Fruit fly (Drosophila melanogaster): ENCODE measurements around the gene CG7824.
A peak's percentile ranks its signal among the peaks of the same experiment; 100 is the strongest.

CG7824 gene

DNA sequence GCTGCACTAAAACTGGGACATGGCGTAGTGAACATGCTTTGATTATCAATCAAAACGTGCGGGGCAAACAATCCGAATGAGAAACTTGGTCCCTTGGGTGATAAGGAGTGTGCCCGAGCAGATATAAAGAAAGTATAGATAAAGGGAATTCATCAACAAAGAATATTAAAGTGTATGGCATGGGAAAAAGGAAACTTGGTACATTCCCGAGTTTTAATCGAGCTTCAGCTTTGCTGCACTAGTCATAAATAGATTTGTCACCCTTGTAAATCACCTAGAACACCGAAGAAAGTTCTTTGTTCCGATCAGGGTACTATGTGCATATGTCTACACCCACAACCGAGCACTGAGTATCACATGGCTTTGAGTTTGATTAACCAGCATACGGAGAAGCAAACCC lies 8.7 kb upstream of the CG7824 start:
- no peak for TF ChIP-seq CG17801 (GFP tag; optimal IDR thresholded peaks at IDR 0.05; ENCODE audit: partially characterized antibody)

DNA sequence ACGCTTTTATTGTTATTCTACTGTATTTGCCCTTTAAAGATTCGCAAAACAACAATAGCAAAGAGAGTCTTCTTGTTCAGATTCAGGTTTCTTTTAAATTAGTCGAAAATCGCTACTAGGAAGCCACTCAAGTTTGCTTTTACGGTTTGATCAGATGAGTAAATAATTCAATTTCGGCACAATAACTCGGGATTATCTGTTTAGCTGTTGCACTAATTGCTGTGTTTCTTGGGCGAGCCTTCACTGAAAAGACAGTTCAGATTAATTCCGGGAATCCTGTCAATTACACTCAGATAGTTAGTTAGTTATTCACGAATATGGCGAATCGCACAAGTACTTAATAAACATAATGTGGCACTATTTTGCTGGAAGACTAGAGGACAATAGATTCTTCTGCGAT lies 8.0 kb upstream of the CG7824 start:
- TF ChIP-seq CG17801 (GFP tag; optimal IDR thresholded peaks at IDR 0.05; ENCODE audit: partially characterized antibody) = no peak

dm6 chr3R:29862795-29863194 lies 4.1 kb upstream of the CG7824 start:
- TF ChIP-seq CG17801 (GFP tag; optimal IDR thresholded peaks at IDR 0.05; ENCODE audit: partially characterized antibody) = no peak

- TF ChIP-seq CG17801 (GFP tag; optimal IDR thresholded peaks at IDR 0.05; ENCODE audit: partially characterized antibody) = peak; percentile 74
Measured at dm6 chr3R:29861432-29862249, 2.9 kb upstream of the CG7824 start, which contains the start of the genes CG15514 and RpS8. Gene CG15514, minus strand, starts transcription at chr3R:29861494. Gene RpS8, plus strand, starts transcription at chr3R:29861582.

- peak; percentile 27 for TF ChIP-seq CG17801 (GFP tag; optimal IDR thresholded peaks at IDR 0.05; ENCODE audit: partially characterized antibody)
Measured at dm6 chr3R:29859763-29860162, 1.0 kb upstream of the CG7824 start.

dm6 chr3R:29857228-29857627 lies 1.5 kb downstream of the CG7824 start, which contains the start of gene dgt1:
Gene dgt1, minus strand, starts transcription at chr3R:29857491.
- no peak for TF ChIP-seq CG17801 (GFP tag; optimal IDR thresholded peaks at IDR 0.05; ENCODE audit: partially characterized antibody)

DNA sequence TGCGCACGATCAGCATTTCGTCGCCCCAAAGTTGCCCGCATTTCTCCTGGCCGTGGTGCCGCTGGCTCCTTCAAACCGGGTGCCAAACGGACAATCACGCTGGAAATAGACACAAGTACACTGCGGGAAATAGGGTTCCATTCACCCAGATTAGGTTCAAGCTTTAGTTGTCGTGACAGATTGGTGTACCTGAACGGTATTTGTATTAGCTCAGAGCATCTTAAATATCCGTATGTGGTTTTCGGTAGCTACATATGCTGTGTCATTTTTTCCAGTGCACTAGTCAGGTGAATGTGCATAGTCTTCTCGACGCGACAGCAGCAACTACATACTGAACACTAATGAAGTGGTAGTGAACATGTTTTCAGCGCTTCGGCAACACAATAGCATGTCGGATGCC lies 11.6 kb downstream of the CG7824 start:
- TF ChIP-seq CG17801 (GFP tag; optimal IDR thresholded peaks at IDR 0.05; ENCODE audit: partially characterized antibody) = no peak

- no peak for TF ChIP-seq CG17801 (GFP tag; optimal IDR thresholded peaks at IDR 0.05; ENCODE audit: partially characterized antibody)
Measured at dm6 chr3R:29841293-29841791, 17.4 kb downstream of the CG7824 start, which contains the start of gene Cad99C. Gene Cad99C, plus strand, starts transcription at chr3R:29841657.

DNA sequence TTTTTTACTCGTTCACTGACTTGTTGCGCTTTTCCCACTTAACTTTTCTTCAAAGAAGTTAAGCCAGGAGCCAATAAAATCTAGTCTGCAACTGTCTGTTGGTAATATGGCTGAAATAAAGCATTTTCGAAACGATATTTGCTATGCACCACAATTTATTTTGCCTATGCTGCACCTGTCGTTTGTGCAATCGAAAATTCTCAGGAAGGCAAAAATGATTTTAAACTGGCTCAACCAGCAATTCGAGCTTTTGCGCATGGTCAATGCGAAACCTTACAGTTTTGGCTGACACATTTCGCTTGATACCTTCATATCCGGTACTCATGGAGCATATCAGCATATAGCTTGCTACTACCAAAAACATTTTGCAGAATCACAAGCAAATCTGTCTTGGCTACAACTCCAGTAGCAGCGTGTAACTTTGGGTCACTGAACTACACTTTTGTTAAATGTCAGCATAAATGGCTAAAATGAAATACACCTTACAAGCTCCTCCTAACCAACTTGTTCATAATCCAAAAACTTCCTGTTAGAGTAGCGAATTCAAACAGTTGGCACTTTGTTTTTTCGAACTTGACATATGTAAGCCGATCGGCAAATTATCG lies 18.9 kb downstream of the CG7824 start:
- TF ChIP-seq CG17801 (GFP tag; optimal IDR thresholded peaks at IDR 0.05; ENCODE audit: partially characterized antibody) = peak; percentile 3

DNA sequence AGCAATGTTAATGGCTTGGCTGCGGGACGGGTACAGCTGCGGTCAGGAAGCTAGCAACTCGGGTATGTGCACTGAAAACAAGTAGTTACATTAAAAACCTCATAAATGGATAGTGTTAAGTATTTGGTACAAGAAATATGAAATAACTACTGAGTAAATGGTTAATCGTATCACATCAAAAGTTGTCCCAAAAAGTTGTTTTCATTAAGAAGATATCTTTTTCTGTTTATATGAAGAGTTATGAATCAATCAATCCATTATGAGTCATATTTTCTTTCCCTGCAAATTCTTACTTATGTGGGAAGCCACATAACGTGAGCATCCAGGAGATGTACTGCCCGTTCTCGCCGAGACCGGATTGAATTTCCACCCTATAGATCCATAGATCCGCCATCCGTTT lies 20.0 kb downstream of the CG7824 start:
- TF ChIP-seq CG17801 (GFP tag; optimal IDR thresholded peaks at IDR 0.05; ENCODE audit: partially characterized antibody) = no peak

DNA sequence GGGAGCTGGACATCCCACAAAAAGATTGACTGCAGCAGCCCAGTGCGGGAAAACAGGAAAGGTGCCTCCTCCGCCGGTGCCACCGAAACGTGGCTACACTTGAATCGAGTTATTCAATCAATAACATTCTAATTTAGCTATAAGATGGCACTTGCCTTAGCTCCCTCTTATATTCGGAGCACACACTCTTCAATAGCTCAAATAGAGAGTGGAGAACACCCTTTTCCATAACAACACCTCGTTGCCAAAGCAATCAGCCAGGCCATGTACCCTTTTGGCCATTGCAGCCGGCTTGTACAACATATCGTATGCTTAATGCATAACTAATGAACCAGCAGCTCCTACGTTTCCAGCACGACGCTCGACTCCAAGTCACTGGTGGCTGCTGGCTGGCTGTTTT lies 21.0 kb downstream of the CG7824 start:
- no peak for TF ChIP-seq CG17801 (GFP tag; optimal IDR thresholded peaks at IDR 0.05; ENCODE audit: partially characterized antibody)

DNA sequence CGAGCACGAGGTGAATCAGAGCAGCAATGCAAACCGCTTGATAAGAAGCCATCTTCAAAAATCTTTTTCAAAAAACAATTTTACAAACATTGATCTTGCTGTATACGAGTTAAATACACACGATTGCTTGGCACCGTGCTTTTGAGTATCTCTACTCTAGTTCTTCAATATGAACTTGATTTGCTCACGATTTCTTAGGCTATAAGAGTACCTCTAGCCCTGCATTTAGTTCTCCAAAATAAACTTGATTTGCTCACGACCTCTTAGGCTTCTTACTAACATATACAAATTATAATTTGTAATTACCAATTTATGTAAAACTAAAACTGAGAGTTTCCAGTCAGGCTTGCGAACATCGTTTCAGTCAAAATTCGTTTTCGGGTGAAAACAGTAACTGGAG lies 22.5 kb downstream of the CG7824 start, which contains the start of gene CG42592:
Gene CG42592, minus strand, starts transcription at position 101 of the 400 bp plus-strand sequence.
- TF ChIP-seq CG17801 (GFP tag; optimal IDR thresholded peaks at IDR 0.05; ENCODE audit: partially characterized antibody) = no peak

DNA sequence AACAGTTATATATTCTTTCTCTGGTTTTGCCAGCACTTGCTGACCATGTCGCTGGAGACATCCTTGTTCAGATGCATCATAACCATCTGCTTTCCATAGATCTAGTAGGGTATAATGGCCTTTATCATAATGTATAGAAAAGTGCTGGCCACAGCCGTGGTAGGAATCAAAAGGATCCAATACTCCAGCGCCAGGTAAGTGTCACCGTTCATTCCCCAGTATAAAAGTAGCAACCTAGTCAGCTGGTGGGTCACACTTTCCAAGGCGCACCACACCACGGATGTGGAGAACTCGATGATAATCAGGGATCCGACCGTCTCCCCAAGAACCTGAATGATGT lies 23.1 kb downstream of the CG7824 start, which contains the start of gene Prtl99C:
Gene Prtl99C, plus strand, starts transcription at position 241 of the 340 bp plus-strand sequence.
- TF ChIP-seq CG17801 (GFP tag; optimal IDR thresholded peaks at IDR 0.05; ENCODE audit: partially characterized antibody) = no peak

DNA sequence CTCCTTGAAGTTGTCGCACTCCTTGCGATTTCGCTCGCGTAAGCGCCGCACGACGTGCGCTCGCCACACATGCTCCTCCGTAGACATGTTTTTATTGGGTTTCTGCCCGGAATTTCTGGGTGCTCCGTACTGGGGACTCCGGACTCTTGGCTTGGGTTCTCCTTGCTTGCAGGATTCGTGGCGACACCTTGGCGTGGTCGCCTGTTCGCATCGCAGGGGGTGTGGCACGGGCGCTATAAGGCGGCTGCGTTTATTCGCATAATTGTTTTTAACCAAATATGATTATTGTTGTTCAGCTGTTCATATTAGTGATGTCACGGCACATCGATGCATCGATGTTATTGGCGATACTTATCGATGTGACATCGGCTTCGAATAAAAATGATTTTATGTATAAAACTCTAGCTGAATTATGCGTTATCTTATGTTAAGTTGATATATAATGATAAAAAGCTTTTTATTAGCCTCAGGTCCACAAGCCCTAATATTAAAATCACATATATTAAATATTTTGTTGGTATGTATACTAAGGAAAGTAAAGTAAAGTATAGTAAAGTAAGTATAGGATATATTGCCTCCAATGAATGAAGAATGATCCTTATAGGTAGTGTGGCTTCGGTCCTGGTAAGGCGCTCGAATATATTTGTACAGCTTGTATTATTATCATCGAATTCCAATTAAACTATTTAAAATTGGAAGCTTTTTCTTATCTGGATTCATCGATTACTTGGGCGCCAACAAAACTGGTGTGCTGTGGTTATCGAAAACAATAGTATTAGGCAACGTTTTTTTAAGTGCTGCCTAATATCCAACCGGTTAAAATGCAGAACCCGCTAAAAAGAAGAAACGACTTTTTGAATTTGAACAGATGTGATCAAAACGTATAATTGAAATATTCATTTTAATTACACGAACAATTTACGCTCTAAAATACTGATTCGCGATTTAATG lies 23.7 kb downstream of the CG7824 start, which contains the start of gene Atg16:
Gene Atg16, minus strand, starts transcription at position 343 of the 951 bp plus-strand sequence.
- no peak for TF ChIP-seq CG17801 (GFP tag; optimal IDR thresholded peaks at IDR 0.05; ENCODE audit: partially characterized antibody)

DNA sequence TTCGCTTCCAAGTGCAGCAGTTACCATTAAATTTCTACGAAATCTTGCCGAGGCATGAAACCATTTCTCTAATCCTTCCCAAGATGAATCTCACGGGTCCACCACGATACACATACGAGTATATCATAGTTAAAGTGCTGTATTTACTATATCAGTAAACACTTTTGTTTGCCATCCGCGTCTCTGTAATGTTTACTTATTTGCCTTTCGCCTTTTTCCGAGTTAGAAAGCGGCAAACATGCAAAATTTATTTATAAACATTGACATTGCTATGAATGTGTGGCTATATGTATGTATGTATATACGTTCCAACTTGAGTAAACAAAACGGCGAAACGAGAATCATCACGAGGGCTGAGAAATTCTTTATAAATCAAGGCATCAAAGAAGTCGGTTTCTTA lies 27.8 kb downstream of the CG7824 start:
- no peak for TF ChIP-seq CG17801 (GFP tag; optimal IDR thresholded peaks at IDR 0.05; ENCODE audit: partially characterized antibody)

Measured in ovary, adult (tissue).